Fruit fly (Drosophila melanogaster) whole organism, larva: ENCODE measurements around the gene Pomp.

ENCODE experiments used
- noc ChIP-seq: fragments of 200-800 bp; sonication (Bioruptor generic); optimal IDR thresholded peaks from 3 replicates; lab custom pipeline; 2019; ENCODE audit warnings: missing biosample characterization, mild to moderate bottlenecking, missing genetic modification characterization, moderate library complexity

Pomp gene

dm6 chr2L:20801801-20802200 lies 14.3 kb downstream of the Pomp start:
- TF ChIP-seq noc: no peak

- TF ChIP-seq noc: no peak
Measured at dm6 chr2L:20802204-20802603, 14.7 kb downstream of the Pomp start.

dm6 chr2L:20802839-20803238 lies 15.4 kb downstream of the Pomp start:
- TF ChIP-seq noc: no peak

dm6 chr2L:20803733-20804164 lies 16.3 kb downstream of the Pomp start:
- TF ChIP-seq noc: no peak

dm6 chr2L:20805624-20806339 lies 18.3 kb downstream of the Pomp start:
- TF ChIP-seq noc: peak; percentile 97

- no peak for TF ChIP-seq noc
Measured at dm6 chr2L:20806619-20807018, 19.2 kb downstream of the Pomp start.

dm6 chr2L:20807617-20808509 lies 20.4 kb downstream of the Pomp start:
- TF ChIP-seq noc: peak; percentile 68

dm6 chr2L:20808510-20809195 lies 21.2 kb downstream of the Pomp start:
- TF ChIP-seq noc: no peak

- TF ChIP-seq noc: no peak
Measured at dm6 chr2L:20809229-20809628, 21.8 kb downstream of the Pomp start.

- no peak for TF ChIP-seq noc
Measured at dm6 chr2L:20811039-20811652, 23.7 kb downstream of the Pomp start.

dm6 chr2L:20812283-20813189 lies 25.1 kb downstream of the Pomp start:
- TF ChIP-seq noc: no peak

- no peak for TF ChIP-seq noc
Measured at dm6 chr2L:20816140-20816539, 28.7 kb downstream of the Pomp start, which contains the start of gene CG33322. Gene CG33322 (minus strand): TSS chr2L:20816240.

dm6 chr2L:20817170-20817569 lies 29.7 kb downstream of the Pomp start, which contains the start of gene CheB38b:
Gene CheB38b (minus strand): TSS chr2L:20817270.
- no peak for TF ChIP-seq noc

dm6 chr2L:20818432-20818831 lies 31.0 kb downstream of the Pomp start, which contains the start of gene CheB38a:
Gene CheB38a (minus strand): TSS chr2L:20818532.
- no peak for TF ChIP-seq noc

- TF ChIP-seq noc: no peak
Measured at dm6 chr2L:20820767-20821166, 33.3 kb downstream of the Pomp start, which contains the start of gene CheB38c. Gene CheB38c (minus strand): TSS chr2L:20820867.
